Fruit fly (Drosophila melanogaster) Kc167 (cell line): Measurements from ENCODE around the gene haf.

Source experiments
- Myc ChIP-seq: fragments of >200 bp; optimal IDR thresholded peaks from 2 replicates; lab custom pipeline; 2017; ENCODE audit warnings: missing external identifiers
- Sin3A ChIP-seq: fragments of >200 bp; optimal IDR thresholded peaks from 2 replicates; lab custom pipeline; 2018; ENCODE audit warnings: missing external identifiers
- h ChIP-seq: fragments of >200 bp; optimal IDR thresholded peaks from 3 replicates; lab custom pipeline; 2018; ENCODE audit warnings: missing external identifiers
- psq ChIP-seq: fragments of >200 bp; optimal IDR thresholded peaks from 2 replicates; lab custom pipeline; 2017; ENCODE audit warnings: missing external identifiers
- ttk ChIP-seq: sonication (Bioruptor generic); optimal IDR thresholded peaks from 2 replicates; lab custom pipeline; 2017; ENCODE audit warnings: missing external identifiers

dm6 chr2L:1617712-1618111 is 62.8 kb downstream of the haf start:
- TF ChIP-seq h (lab: Kevin White, UChicago), result no peak
- TF ChIP-seq psq (lab: Kevin White, UChicago), result no peak
- no peak for TF ChIP-seq ttk (lab: Kevin White, UChicago)
- TF ChIP-seq Myc (lab: Kevin White, UChicago), result no peak
- no peak for TF ChIP-seq Sin3A
